Worm (Caenorhabditis elegans) whole organism, L3 larva: Measurements from ENCODE around the gene srbc-2.

ENCODE experiments used
- ZK546.5 ChIP-seq: sonication (generic microtip); optimal IDR thresholded peaks from 2 replicates; lab custom pipeline; 2017; ENCODE audit warnings: missing biosample characterization, missing genetic modification characterization
- ama-1 ChIP-seq: fragments of 150-350 bp; optimal IDR thresholded peaks from 2 replicates; lab custom pipeline; 2018
- ceh-16 ChIP-seq: sonication (generic microtip); optimal IDR thresholded peaks from 2 replicates; lab custom pipeline; 2017; ENCODE audit warnings: missing biosample characterization, missing genetic modification characterization
- fos-1 ChIP-seq: fragments of 150-350 bp; optimal IDR thresholded peaks from 2 replicates; lab custom pipeline; 2014; ENCODE audit warnings: missing biosample characterization, missing genetic modification characterization
- lin-39 ChIP-seq: fragments of 150-350 bp; optimal IDR thresholded peaks from 2 replicates; lab custom pipeline; 2018; ENCODE audit warnings: missing biosample characterization, missing genetic modification reagents, missing genetic modification characterization
- nhr-25 ChIP-seq: sonication (generic microtip); optimal IDR thresholded peaks from 2 replicates; lab custom pipeline; 2017; ENCODE audit warnings: missing biosample characterization, missing genetic modification characterization
- nhr-28 ChIP-seq: fragments of 150-350 bp; optimal IDR thresholded peaks from 2 replicates; lab custom pipeline; 2014; ENCODE audit warnings: missing biosample characterization, missing genetic modification characterization
- nhr-76 ChIP-seq: fragments of 150-350 bp; sonication (generic microtip); optimal IDR thresholded peaks from 5 replicates; lab custom pipeline; 2014; ENCODE audit warnings: missing biosample characterization, missing genetic modification characterization
- nhr-77 ChIP-seq: fragments of 150-350 bp; optimal IDR thresholded peaks from 2 replicates; lab custom pipeline; 2014; ENCODE audit warnings: missing biosample characterization, missing genetic modification characterization
- pha-4 ChIP-seq: fragments of 150-350 bp; optimal IDR thresholded peaks from 2 replicates; lab custom pipeline; 2014; ENCODE audit warnings: missing biosample characterization, missing genetic modification reagents, missing genetic modification characterization
- pqm-1 ChIP-seq: fragments of 150-350 bp; optimal IDR thresholded peaks from 2 replicates; lab custom pipeline; 2017; ENCODE audit warnings: missing biosample characterization, missing genetic modification characterization, inconsistent platforms
- unc-62 ChIP-seq: fragments of 150-350 bp; sonication (generic microtip); optimal IDR thresholded peaks from 4 replicates; lab custom pipeline; 2014; ENCODE audit warnings: missing biosample characterization, missing genetic modification reagents, missing genetic modification characterization
- ztf-11 ChIP-seq: fragments of 150-350 bp; optimal IDR thresholded peaks from 2 replicates; lab custom pipeline; 2014; ENCODE audit warnings: missing biosample characterization, missing genetic modification characterization
- ztf-4 ChIP-seq: fragments of 150-350 bp; optimal IDR thresholded peaks from 2 replicates; lab custom pipeline; 2014; ENCODE audit warnings: missing biosample characterization, missing genetic modification characterization

DNA sequence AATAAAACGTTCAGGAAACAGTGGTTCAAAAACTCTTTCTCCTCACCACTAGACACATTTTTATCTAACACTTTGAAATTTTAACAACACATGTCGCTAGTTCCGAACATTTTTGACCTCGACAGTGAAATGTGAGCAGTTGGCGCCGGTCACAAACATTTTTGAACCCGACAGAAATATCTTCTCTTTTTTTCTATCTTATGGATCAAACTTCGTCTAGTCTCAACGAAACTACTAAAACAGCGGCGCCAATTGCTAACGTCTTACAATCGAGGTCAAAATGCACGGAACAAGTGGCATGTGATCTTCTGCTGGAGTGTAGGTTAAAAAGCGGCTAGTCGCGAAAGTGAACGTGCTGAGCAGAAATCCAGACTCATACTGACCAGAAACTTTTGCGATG lies 32.9 kb downstream of the srbc-2 start:
- TF ChIP-seq pqm-1 = no peak
- no peak for TF ChIP-seq ztf-4 (tag; lab: Kevin White, UChicago)
- TF ChIP-seq ama-1 (lab: Kevin White, UChicago) = no peak
- TF ChIP-seq nhr-77 (tag; lab: Kevin White, UChicago) = no peak
- TF ChIP-seq fos-1 (tag; lab: Kevin White, UChicago) = no peak
- no peak for TF ChIP-seq pha-4 (tag; lab: Kevin White, UChicago)
- TF ChIP-seq unc-62 (GFP tag; lab: Kevin White, UChicago) = no peak
- no peak for TF ChIP-seq ztf-11 (tag; lab: Kevin White, UChicago)
- no peak for TF ChIP-seq nhr-25 (tag; lab: Kevin White, UChicago)
- TF ChIP-seq nhr-28 = no peak
- no peak for TF ChIP-seq nhr-76
- no peak for TF ChIP-seq ceh-16 (tag; lab: Kevin White, UChicago)
- no peak for TF ChIP-seq ZK546.5
- TF ChIP-seq lin-39 (tag; lab: Kevin White, UChicago) = no peak
